Fruit fly (Drosophila melanogaster) whole organism, adult: ENCODE data around the gene Uqcc1.

Experiments
- CG11617 ChIP-seq: fragments of 200-800 bp; sonication (Bioruptor generic); optimal IDR thresholded peaks from 2 replicates; lab custom pipeline; 2017; ENCODE audit warnings: mild to moderate bottlenecking, missing biosample characterization, missing genetic modification reagents, missing genetic modification characterization
- CG12768 ChIP-seq: fragments of 200-800 bp; sonication (Bioruptor generic); optimal IDR thresholded peaks from 2 replicates; lab custom pipeline; 2017; ENCODE audit warnings: missing biosample characterization, missing genetic modification characterization, mild to moderate bottlenecking, moderate library complexity, missing genetic modification reagents
- CG14711 ChIP-seq: fragments of 200-800 bp; sonication (Bioruptor generic); optimal IDR thresholded peaks from 2 replicates; lab custom pipeline; 2018; ENCODE audit warnings: missing biosample characterization, mild to moderate bottlenecking, missing genetic modification characterization, moderate library complexity
- CG1620 ChIP-seq: fragments of 200-800 bp; sonication (Bioruptor generic); optimal IDR thresholded peaks from 2 replicates; lab custom pipeline; 2016; ENCODE audit warnings: missing biosample characterization, missing genetic modification characterization
- CG33017 ChIP-seq: fragments of 200-800 bp; sonication (Bioruptor generic); optimal IDR thresholded peaks from 2 replicates; lab custom pipeline; 2018; ENCODE audit warnings: missing biosample characterization, mild to moderate bottlenecking, missing genetic modification characterization, moderate library complexity
- CG5204 ChIP-seq: fragments of 200-800 bp; sonication (Bioruptor generic); optimal IDR thresholded peaks from 2 replicates; lab custom pipeline; 2016; ENCODE audit warnings: missing biosample characterization, missing genetic modification characterization
- CG7045 ChIP-seq: fragments of 200-800 bp; sonication (Bioruptor generic); optimal IDR thresholded peaks from 2 replicates; lab custom pipeline; 2017; ENCODE audit warnings: missing biosample characterization, mild to moderate bottlenecking, missing genetic modification characterization
- CG7101 ChIP-seq: fragments of 200-800 bp; sonication (Bioruptor generic); optimal IDR thresholded peaks from 2 replicates; lab custom pipeline; 2018; ENCODE audit warnings: missing biosample characterization, mild to moderate bottlenecking, missing genetic modification characterization, moderate library complexity
- Clk ChIP-seq: fragments of 200-800 bp; sonication (Bioruptor generic); optimal IDR thresholded peaks from 2 replicates; lab custom pipeline; 2017; ENCODE audit warnings: missing biosample characterization, missing genetic modification characterization
- Crg-1 ChIP-seq: fragments of 200-800 bp; sonication (Bioruptor generic); optimal IDR thresholded peaks from 2 replicates; lab custom pipeline; 2016; ENCODE audit warnings: missing biosample characterization, missing genetic modification characterization
- Hr96 ChIP-seq: fragments of 200-800 bp; sonication (Bioruptor generic); optimal IDR thresholded peaks from 2 replicates; lab custom pipeline; 2016; ENCODE audit warnings: missing biosample characterization, missing genetic modification characterization
- Mnt ChIP-seq: fragments of 200-800 bp; sonication (Bioruptor generic); optimal IDR thresholded peaks from 2 replicates; lab custom pipeline; 2016; ENCODE audit warnings: missing biosample characterization, mild to moderate bottlenecking, missing genetic modification characterization
- bab1 ChIP-seq: fragments of 200-800 bp; sonication (Bioruptor generic); optimal IDR thresholded peaks from 3 replicates; lab custom pipeline; 2019; ENCODE audit warnings: missing biosample characterization, mild to moderate bottlenecking, missing genetic modification characterization, moderate library complexity
- cic ChIP-seq: fragments of 200-800 bp; sonication (Bioruptor generic); optimal IDR thresholded peaks from 2 replicates; lab custom pipeline; 2017; ENCODE audit warnings: missing biosample characterization, mild to moderate bottlenecking, missing genetic modification characterization, moderate library complexity
- cnc ChIP-seq, 2 experiments: fragments of >200 bp; optimal IDR thresholded peaks; 2 replicates each; lab custom pipeline; 2017
- kay ChIP-seq: fragments of 200-800 bp; sonication (Bioruptor generic); peaks from one replicate; lab custom pipeline; 2016; ENCODE audit warnings: missing biosample characterization, missing genetic modification characterization, borderline replicate concordance
- ovo ChIP-seq: fragments of 200-800 bp; sonication (Bioruptor generic); optimal IDR thresholded peaks from 2 replicates; lab custom pipeline; 2016; ENCODE audit warnings: missing biosample characterization, missing genetic modification characterization
- pad ChIP-seq: fragments of 200-800 bp; sonication (Bioruptor generic); optimal IDR thresholded peaks from 3 replicates; lab custom pipeline; 2017; ENCODE audit warnings: missing biosample characterization, missing genetic modification characterization, mild to moderate bottlenecking, moderate library complexity, missing genetic modification reagents
- tj ChIP-seq: fragments of 200-800 bp; sonication (Bioruptor generic); optimal IDR thresholded peaks from 3 replicates; lab custom pipeline; 2017; ENCODE audit warnings: missing biosample characterization, mild to moderate bottlenecking, missing genetic modification characterization, moderate library complexity
- toe ChIP-seq: fragments of 200-800 bp; sonication (Bioruptor generic); optimal IDR thresholded peaks from 2 replicates; lab custom pipeline; 2016; ENCODE audit warnings: missing biosample characterization, missing genetic modification characterization

Uqcc1 gene

DNA sequence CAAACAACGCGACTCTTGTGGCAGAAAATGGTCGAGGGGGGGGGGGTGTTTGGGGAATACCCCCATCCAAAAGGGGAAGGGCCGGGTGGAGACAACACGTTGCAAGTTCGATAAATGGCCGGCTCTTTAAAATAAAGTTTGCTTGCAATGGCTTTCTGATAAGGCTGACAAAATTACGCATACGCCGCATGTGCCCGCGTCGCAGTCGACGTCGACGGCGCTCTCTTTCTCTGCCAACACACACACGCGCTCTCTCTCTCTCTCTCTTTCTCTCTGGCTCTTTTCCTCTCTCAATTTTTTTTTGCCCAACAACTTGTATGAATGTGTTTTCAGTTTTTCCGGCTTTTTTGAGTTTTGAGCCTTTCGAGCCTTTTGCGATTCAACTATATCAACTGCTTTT, 39.5 kb upstream of the Uqcc1 start:
- TF ChIP-seq CG12768 (GFP tag; lab: Kevin White, UChicago), result no peak
- TF ChIP-seq tj (GFP tag; lab: Kevin White, UChicago), result no peak
- TF ChIP-seq kay, result no peak
- TF ChIP-seq Clk (GFP tag; lab: Kevin White, UChicago), result no peak
- TF ChIP-seq ovo, result no peak
- TF ChIP-seq CG11617 (GFP tag; lab: Kevin White, UChicago), result no peak
- no peak for TF ChIP-seq CG5204 (GFP tag; lab: Kevin White, UChicago)
- TF ChIP-seq Crg-1 (GFP tag; lab: Kevin White, UChicago), result no peak
- TF ChIP-seq CG33017 (tag; lab: Kevin White, UChicago), result no peak
- TF ChIP-seq CG14711, result no peak
- TF ChIP-seq cic, result no peak
- TF ChIP-seq CG7101 (tag; lab: Kevin White, UChicago), result no peak

DNA sequence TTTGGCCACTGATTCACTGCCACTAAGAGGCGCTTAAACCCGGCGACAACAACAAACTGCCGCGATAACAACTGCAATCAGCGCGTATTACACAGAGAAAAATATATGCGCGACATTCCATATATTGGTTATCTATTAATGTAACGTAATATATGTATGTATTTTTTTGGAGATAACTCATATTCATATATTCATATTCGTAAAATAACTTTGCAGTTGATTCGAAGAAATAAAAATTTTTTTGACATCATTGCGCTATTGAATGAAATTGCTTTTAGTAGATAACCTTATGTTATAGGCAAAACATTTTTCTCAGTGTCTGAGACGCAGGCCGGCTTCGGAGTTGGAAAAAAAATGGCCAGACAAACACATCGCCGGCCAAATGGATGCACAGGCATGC, 39.0 kb upstream of the Uqcc1 start:
- TF ChIP-seq cnc (optimal IDR thresholded peaks at IDR 0.05; lab: Kevin White, UChicago) (no peak), kay (peak; percentile 0)

DNA sequence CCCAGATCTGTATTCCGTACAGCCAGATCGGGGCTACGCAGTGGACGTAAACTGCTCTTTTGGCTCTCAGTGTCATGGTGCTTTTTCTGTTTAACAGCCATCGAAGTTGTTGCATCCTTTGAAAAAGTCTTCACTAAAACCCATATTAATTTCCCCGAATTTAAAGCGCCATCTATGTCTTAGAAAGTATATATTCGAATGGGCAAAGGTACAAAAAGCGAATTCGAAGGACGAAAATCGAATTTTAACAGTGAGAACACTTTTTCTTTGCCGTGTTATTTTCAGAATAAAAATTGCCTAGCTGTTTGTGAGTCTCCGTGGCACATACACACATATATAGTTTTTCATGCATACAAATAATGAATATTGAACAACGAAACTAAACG, 37.4 kb upstream of the Uqcc1 start:
- no peak for TF ChIP-seq Mnt
- no peak for TF ChIP-seq kay
- TF ChIP-seq tj (GFP tag; lab: Kevin White, UChicago), result no peak
- no peak for TF ChIP-seq Hr96 (GFP tag; lab: Kevin White, UChicago)
- no peak for TF ChIP-seq CG11617 (GFP tag; lab: Kevin White, UChicago)
- TF ChIP-seq CG7101 (tag; lab: Kevin White, UChicago), result no peak
- no peak for TF ChIP-seq ovo
- no peak for TF ChIP-seq toe
- TF ChIP-seq CG33017 (tag; lab: Kevin White, UChicago), result no peak
- TF ChIP-seq CG7045 (GFP tag; lab: Kevin White, UChicago), result no peak
- no peak for TF ChIP-seq cnc (optimal IDR thresholded peaks at IDR 0.05; lab: Kevin White, UChicago)
- no peak for TF ChIP-seq pad (GFP tag; lab: Kevin White, UChicago)
- TF ChIP-seq Crg-1 (GFP tag; lab: Kevin White, UChicago), result no peak
- TF ChIP-seq bab1 (GFP tag; lab: Kevin White, UChicago), result no peak
- TF ChIP-seq Clk (GFP tag; lab: Kevin White, UChicago), result no peak
- TF ChIP-seq CG14711, result no peak
- no peak for TF ChIP-seq cic
- TF ChIP-seq CG1620, result no peak
- TF ChIP-seq CG5204 (GFP tag; lab: Kevin White, UChicago), result no peak

DNA sequence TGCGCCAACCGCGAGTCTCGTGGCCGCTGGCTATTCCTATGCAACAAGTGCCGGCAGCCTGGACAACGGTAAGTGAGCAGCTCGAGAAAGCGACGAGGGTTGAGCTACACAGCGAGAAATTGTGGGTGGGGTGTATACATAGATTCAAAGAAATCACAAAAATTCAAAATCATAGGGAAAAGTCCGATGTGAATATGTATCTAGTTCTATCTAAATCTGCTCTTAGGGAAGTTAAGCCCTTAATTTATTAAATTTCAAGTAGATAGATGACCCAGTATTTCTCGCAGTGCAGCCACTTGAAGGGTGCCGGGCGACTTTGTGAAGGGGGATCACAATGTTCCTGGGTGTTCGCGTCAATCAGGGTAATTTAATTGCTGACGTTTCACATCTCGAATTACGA, 35.4 kb upstream of the Uqcc1 start:
- TF ChIP-seq toe (no peak), CG7101 (tag; lab: Kevin White, UChicago) (no peak), Clk (GFP tag; lab: Kevin White, UChicago) (no peak), Mnt (no peak), kay (no peak), CG12768 (GFP tag; lab: Kevin White, UChicago) (no peak), CG7045 (GFP tag; lab: Kevin White, UChicago) (no peak), CG33017 (tag; lab: Kevin White, UChicago) (no peak), bab1 (GFP tag; lab: Kevin White, UChicago) (no peak), cnc (optimal IDR thresholded peaks at IDR 0.05; lab: Kevin White, UChicago) (no peak), ovo (no peak), Hr96 (GFP tag; lab: Kevin White, UChicago) (no peak), CG11617 (GFP tag; lab: Kevin White, UChicago) (no peak)

DNA sequence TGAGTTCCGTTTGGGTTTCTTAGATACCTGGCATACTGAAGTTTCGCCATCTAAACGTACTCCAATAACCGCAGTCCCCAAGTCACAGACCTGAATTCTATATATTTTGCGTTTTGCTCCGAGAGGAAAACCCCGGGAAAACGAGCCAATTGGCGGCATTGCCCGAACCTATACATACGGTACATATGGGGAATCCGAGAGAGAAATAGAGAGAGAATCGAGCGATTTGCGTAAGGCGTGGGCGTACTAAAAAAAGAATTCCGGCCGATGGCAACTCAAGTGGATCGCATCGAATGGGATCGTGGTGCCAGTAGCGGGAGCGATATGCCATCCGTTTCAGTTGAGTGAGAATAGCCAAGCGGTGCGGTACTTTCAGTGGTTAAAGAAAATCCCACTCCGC, 32.4 kb upstream of the Uqcc1 start, which contains the start of gene bin:
TSS of gene bin (plus strand) at position 335 of the 400 bp plus-strand sequence.
- TF ChIP-seq cic (no peak), CG14711 (no peak), Clk (GFP tag; lab: Kevin White, UChicago) (no peak), CG7101 (tag; lab: Kevin White, UChicago) (no peak), tj (GFP tag; lab: Kevin White, UChicago) (no peak), pad (GFP tag; lab: Kevin White, UChicago) (no peak), Mnt (no peak)

DNA sequence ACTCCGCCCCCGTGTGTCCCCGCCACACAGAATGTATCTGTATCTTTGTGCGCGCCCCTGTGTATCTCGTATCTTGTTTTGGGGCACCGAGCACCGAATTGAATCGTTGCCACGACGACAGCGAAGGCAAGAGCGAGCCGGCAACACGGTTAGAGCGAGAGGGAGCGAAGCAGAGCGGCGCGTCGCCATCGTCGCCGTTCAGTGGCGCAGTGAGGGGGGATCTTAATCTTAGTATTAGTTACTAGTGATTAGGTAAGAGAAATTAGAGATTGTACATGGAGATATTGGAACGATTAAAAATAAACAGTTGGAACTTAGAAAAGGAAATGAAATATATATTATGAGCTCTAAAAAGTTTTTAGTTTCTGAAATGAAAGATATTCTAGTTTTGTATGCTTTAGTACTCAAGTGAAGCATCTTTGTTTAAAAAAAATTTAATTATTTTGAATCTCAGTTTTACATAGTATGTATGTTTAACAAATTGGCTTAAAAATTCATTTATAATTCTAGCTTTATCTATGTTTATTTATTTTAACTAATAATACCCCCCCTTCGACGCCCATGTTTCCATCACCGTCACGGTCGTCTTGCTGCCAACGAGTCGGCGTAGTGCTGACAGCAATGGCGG, 31.1 kb upstream of the Uqcc1 start:
- TF ChIP-seq toe, result no peak
- no peak for TF ChIP-seq Mnt
- TF ChIP-seq ovo, result no peak
- no peak for TF ChIP-seq CG1620
- no peak for TF ChIP-seq CG12768 (GFP tag; lab: Kevin White, UChicago)
- no peak for TF ChIP-seq cnc (optimal IDR thresholded peaks at IDR 0.05; lab: Kevin White, UChicago)
- TF ChIP-seq Clk (GFP tag; lab: Kevin White, UChicago), result no peak
- TF ChIP-seq Hr96 (GFP tag; lab: Kevin White, UChicago), result no peak
- TF ChIP-seq CG7045 (GFP tag; lab: Kevin White, UChicago), result peak; percentile 26
- TF ChIP-seq CG5204 (GFP tag; lab: Kevin White, UChicago), result no peak
- TF ChIP-seq cic, result no peak
- peak; percentile 14 for TF ChIP-seq CG7101 (tag; lab: Kevin White, UChicago)
- no peak for TF ChIP-seq CG11617 (GFP tag; lab: Kevin White, UChicago)
- TF ChIP-seq Crg-1 (GFP tag; lab: Kevin White, UChicago), result no peak
- TF ChIP-seq CG14711, result no peak
- peak; percentile 17 for TF ChIP-seq bab1 (GFP tag; lab: Kevin White, UChicago)
- TF ChIP-seq CG33017 (tag; lab: Kevin White, UChicago), result no peak
- peak; percentile 18 for TF ChIP-seq pad (GFP tag; lab: Kevin White, UChicago)
- TF ChIP-seq tj (GFP tag; lab: Kevin White, UChicago), result no peak
- no peak for TF ChIP-seq kay
